Fruit fly (Drosophila melanogaster) whole organism, adult: ENCODE data around the gene gry.

Experiments
- CG12768 ChIP-seq: fragments of 200-800 bp; sonication (Bioruptor generic); optimal IDR thresholded peaks from 2 replicates; lab custom pipeline; 2017; ENCODE audit warnings: missing biosample characterization, missing genetic modification characterization, mild to moderate bottlenecking, moderate library complexity, missing genetic modification reagents
- CG14711 ChIP-seq: fragments of 200-800 bp; sonication (Bioruptor generic); optimal IDR thresholded peaks from 2 replicates; lab custom pipeline; 2018; ENCODE audit warnings: missing biosample characterization, mild to moderate bottlenecking, missing genetic modification characterization, moderate library complexity
- CG1620 ChIP-seq: fragments of 200-800 bp; sonication (Bioruptor generic); optimal IDR thresholded peaks from 2 replicates; lab custom pipeline; 2016; ENCODE audit warnings: missing biosample characterization, missing genetic modification characterization
- CG33017 ChIP-seq: fragments of 200-800 bp; sonication (Bioruptor generic); optimal IDR thresholded peaks from 2 replicates; lab custom pipeline; 2018; ENCODE audit warnings: missing biosample characterization, mild to moderate bottlenecking, missing genetic modification characterization, moderate library complexity
- CG7101 ChIP-seq: fragments of 200-800 bp; sonication (Bioruptor generic); optimal IDR thresholded peaks from 2 replicates; lab custom pipeline; 2018; ENCODE audit warnings: missing biosample characterization, mild to moderate bottlenecking, missing genetic modification characterization, moderate library complexity
- Clk ChIP-seq: fragments of 200-800 bp; sonication (Bioruptor generic); optimal IDR thresholded peaks from 2 replicates; lab custom pipeline; 2017; ENCODE audit warnings: missing biosample characterization, missing genetic modification characterization
- Crg-1 ChIP-seq: fragments of 200-800 bp; sonication (Bioruptor generic); optimal IDR thresholded peaks from 2 replicates; lab custom pipeline; 2016; ENCODE audit warnings: missing biosample characterization, missing genetic modification characterization
- Hr96 ChIP-seq: fragments of 200-800 bp; sonication (Bioruptor generic); optimal IDR thresholded peaks from 2 replicates; lab custom pipeline; 2016; ENCODE audit warnings: missing biosample characterization, missing genetic modification characterization
- cic ChIP-seq: fragments of 200-800 bp; sonication (Bioruptor generic); optimal IDR thresholded peaks from 2 replicates; lab custom pipeline; 2017; ENCODE audit warnings: missing biosample characterization, mild to moderate bottlenecking, missing genetic modification characterization, moderate library complexity
- kay ChIP-seq: fragments of 200-800 bp; sonication (Bioruptor generic); peaks from one replicate; lab custom pipeline; 2016; ENCODE audit warnings: missing biosample characterization, missing genetic modification characterization, borderline replicate concordance
- ovo ChIP-seq: fragments of 200-800 bp; sonication (Bioruptor generic); optimal IDR thresholded peaks from 2 replicates; lab custom pipeline; 2016; ENCODE audit warnings: missing biosample characterization, missing genetic modification characterization
- pad ChIP-seq: fragments of 200-800 bp; sonication (Bioruptor generic); optimal IDR thresholded peaks from 3 replicates; lab custom pipeline; 2017; ENCODE audit warnings: missing biosample characterization, missing genetic modification characterization, mild to moderate bottlenecking, moderate library complexity, missing genetic modification reagents
- toe ChIP-seq: fragments of 200-800 bp; sonication (Bioruptor generic); optimal IDR thresholded peaks from 2 replicates; lab custom pipeline; 2016; ENCODE audit warnings: missing biosample characterization, missing genetic modification characterization

The gry gene

dm6 chr3L:3257690-3258089 is 58.8 kb downstream of the gry start, which contains the start of gene ckd:
ckd (plus strand) TSS chr3L:3257878.
- no peak for TF ChIP-seq CG1620 (GFP tag; lab: Kevin White, UChicago)
- no peak for TF ChIP-seq CG12768 (GFP tag; lab: Kevin White, UChicago)
- TF ChIP-seq pad (GFP tag; lab: Kevin White, UChicago), result no peak
- no peak for TF ChIP-seq toe (GFP tag; lab: Kevin White, UChicago)
- no peak for TF ChIP-seq Crg-1 (GFP tag; lab: Kevin White, UChicago)
- TF ChIP-seq Hr96 (GFP tag; lab: Kevin White, UChicago), result no peak
- no peak for TF ChIP-seq kay (GFP tag; lab: Kevin White, UChicago)
- TF ChIP-seq cic (GFP tag; lab: Kevin White, UChicago), result no peak
- TF ChIP-seq CG33017 (tag; lab: Kevin White, UChicago), result no peak
- TF ChIP-seq Clk (GFP tag; lab: Kevin White, UChicago), result no peak
- TF ChIP-seq CG14711 (tag; lab: Kevin White, UChicago), result no peak
- TF ChIP-seq ovo (GFP tag; lab: Kevin White, UChicago), result no peak
- TF ChIP-seq CG7101, result no peak

- no peak for TF ChIP-seq toe (GFP tag; lab: Kevin White, UChicago)
- TF ChIP-seq Clk (GFP tag; lab: Kevin White, UChicago), result no peak
Observed at dm6 chr3L:3259703-3260102, 60.8 kb downstream of the gry start.
